Fruit fly (Drosophila melanogaster) whole organism, embryonic: ENCODE data around the gene CG32642.
A peak's percentile ranks its signal among the peaks of the same experiment; 100 is the strongest.

Source experiments
- BtbVII ChIP-seq: fragments of 200-800 bp; sonication (Bioruptor generic); optimal IDR thresholded peaks from 3 replicates; lab custom pipeline; 2017; ENCODE audit warnings: missing biosample characterization, mild to moderate bottlenecking, missing genetic modification characterization
- CG10979 ChIP-seq: fragments of 200-800 bp; sonication (Bioruptor generic); optimal IDR thresholded peaks from 2 replicates; lab custom pipeline; 2018; ENCODE audit warnings: missing biosample characterization, mild to moderate bottlenecking, missing genetic modification characterization, moderate library complexity
- CG11560 ChIP-seq: fragments of 200-800 bp; sonication (Bioruptor generic); IDR thresholded peaks from 3 replicates; pipeline ENCODE4 v1.3.6; 2022; ENCODE audit warnings: missing biosample characterization, missing genetic modification characterization
- CG12104 ChIP-seq: fragments of 200-800 bp; sonication (Bioruptor generic); optimal IDR thresholded peaks from 3 replicates; lab custom pipeline; 2016; ENCODE audit warnings: missing biosample characterization, missing genetic modification characterization
- CG17568 ChIP-seq: fragments of 200-800 bp; sonication (Bioruptor generic); optimal IDR thresholded peaks from 2 replicates; lab custom pipeline; 2018; ENCODE audit warnings: missing biosample characterization, mild to moderate bottlenecking, missing genetic modification characterization, moderate library complexity
- CG17612 ChIP-seq: fragments of 200-800 bp; sonication (Bioruptor generic); IDR thresholded peaks from 2 replicates; pipeline ENCODE4 v1.3.6; 2022; ENCODE audit warnings: missing biosample characterization, missing genetic modification characterization
- CG2199 ChIP-seq: fragments of 200-800 bp; sonication (Bioruptor generic); IDR thresholded peaks from 3 replicates; pipeline ENCODE4 v1.3.6; 2022; ENCODE audit warnings: missing biosample characterization, missing genetic modification characterization
- CG2202 ChIP-seq: fragments of 200-800 bp; sonication (Bioruptor generic); optimal IDR thresholded peaks from 2 replicates; lab custom pipeline; 2018; ENCODE audit warnings: missing biosample characterization, mild to moderate bottlenecking, missing genetic modification characterization
- CG2889 ChIP-seq: fragments of 200-800 bp; sonication (Bioruptor generic); IDR thresholded peaks from 3 replicates; pipeline ENCODE4 v1.3.6; 2022; ENCODE audit warnings: missing biosample characterization, missing genetic modification characterization
- CG31224 ChIP-seq: fragments of 200-800 bp; sonication (Bioruptor generic); IDR thresholded peaks from 2 replicates; pipeline ENCODE4 v1.3.6; 2022; ENCODE audit warnings: missing biosample characterization, missing genetic modification characterization
- CG4854 ChIP-seq: fragments of 200-800 bp; sonication (Bioruptor generic); optimal IDR thresholded peaks from 2 replicates; lab custom pipeline; 2016; ENCODE audit warnings: missing biosample characterization, missing genetic modification characterization, inconsistent platforms
- CG5953 ChIP-seq: fragments of 200-800 bp; sonication (Bioruptor generic); IDR thresholded peaks from 2 replicates; pipeline ENCODE4 v1.3.6; 2022; ENCODE audit warnings: missing biosample characterization, missing genetic modification characterization
- CG6791 ChIP-seq: fragments of 200-800 bp; sonication (Bioruptor generic); IDR thresholded peaks from 3 replicates; pipeline ENCODE4 v1.3.6; 2022; ENCODE audit warnings: missing biosample characterization, missing genetic modification characterization; ENCODE audit not compliant: partially characterized antibody
- CG6813 ChIP-seq: fragments of 200-800 bp; sonication (Bioruptor generic); optimal IDR thresholded peaks from 2 replicates; lab custom pipeline; 2017; ENCODE audit warnings: missing biosample characterization, missing genetic modification characterization, mild to moderate bottlenecking, moderate library complexity, missing genetic modification reagents
- CG7372 ChIP-seq: fragments of 200-800 bp; sonication (Bioruptor generic); IDR thresholded peaks from 2 replicates; pipeline ENCODE4 v1.3.6; 2022; ENCODE audit warnings: missing biosample characterization, missing genetic modification characterization
- CG8765 ChIP-seq: fragments of 200-800 bp; sonication (Bioruptor generic); IDR thresholded peaks from 2 replicates; pipeline ENCODE4 v1.3.6; 2022; ENCODE audit warnings: missing biosample characterization, missing genetic modification characterization
- CG9215 ChIP-seq: fragments of 200-800 bp; sonication (Bioruptor generic); IDR thresholded peaks from 2 replicates; pipeline ENCODE4 v1.3.6; 2022; ENCODE audit warnings: missing biosample characterization, missing genetic modification characterization
- CG9609 ChIP-seq: fragments of 200-800 bp; sonication (Bioruptor generic); optimal IDR thresholded peaks from 3 replicates; lab custom pipeline; 2016; ENCODE audit warnings: missing biosample characterization, missing genetic modification characterization
- CG9876 ChIP-seq: fragments of 200-800 bp; sonication (Bioruptor generic); optimal IDR thresholded peaks from 2 replicates; lab custom pipeline; 2016; ENCODE audit warnings: missing biosample characterization, missing genetic modification characterization
- CoRest ChIP-seq: fragments of 200-800 bp; sonication (Bioruptor generic); optimal IDR thresholded peaks from 3 replicates; lab custom pipeline; 2018; ENCODE audit warnings: missing biosample characterization, mild to moderate bottlenecking, missing genetic modification characterization, moderate library complexity
- Fer3 ChIP-seq: fragments of 200-800 bp; sonication (Bioruptor generic); optimal IDR thresholded peaks from 2 replicates; lab custom pipeline; 2018; ENCODE audit warnings: missing biosample characterization, mild to moderate bottlenecking, missing genetic modification characterization, moderate library complexity
- GATAe ChIP-seq: fragments of 200-800 bp; sonication (Bioruptor generic); conservative IDR thresholded peaks from 2 replicates; pipeline ENCODE4 v1.3.6; 2022; ENCODE audit warnings: missing biosample characterization, missing genetic modification characterization
- HmgD ChIP-seq: fragments of 200-800 bp; sonication (Bioruptor generic); optimal IDR thresholded peaks from 3 replicates; lab custom pipeline; 2016; ENCODE audit warnings: missing biosample characterization, missing genetic modification characterization
- Neu2 ChIP-seq: fragments of 200-800 bp; sonication (Bioruptor generic); optimal IDR thresholded peaks from 3 replicates; lab custom pipeline; 2016; ENCODE audit warnings: missing biosample characterization, missing genetic modification characterization, borderline replicate concordance
- Nf-YC ChIP-seq: fragments of 200-800 bp; optimal IDR thresholded peaks from 3 replicates; lab custom pipeline; 2019; ENCODE audit warnings: missing biosample characterization, mild to moderate bottlenecking, missing genetic modification characterization, moderate library complexity
- Ravus ChIP-seq: fragments of 200-800 bp; sonication (Bioruptor generic); IDR thresholded peaks from 2 replicates; pipeline ENCODE4 v1.3.6; 2022; ENCODE audit warnings: missing biosample characterization, missing genetic modification characterization
- Sry-β ChIP-seq: fragments of 200-800 bp; sonication (Bioruptor generic); optimal IDR thresholded peaks from 2 replicates; lab custom pipeline; 2018; ENCODE audit warnings: missing biosample characterization, mild to moderate bottlenecking, missing genetic modification characterization, moderate library complexity
- TFAM ChIP-seq: fragments of 200-800 bp; sonication (Bioruptor generic); optimal IDR thresholded peaks from 2 replicates; lab custom pipeline; 2017; ENCODE audit warnings: missing biosample characterization, missing genetic modification characterization, inconsistent platforms
- Taf1 ChIP-seq: fragments of 200-800 bp; sonication (Bioruptor generic); IDR thresholded peaks from 2 replicates; pipeline ENCODE4 v1.3.6; 2022; ENCODE audit warnings: missing biosample characterization, missing genetic modification characterization
- amos ChIP-seq: fragments of 200-800 bp; sonication (Bioruptor generic); IDR thresholded peaks from 2 replicates; pipeline ENCODE4 v1.3.6; 2022; ENCODE audit warnings: missing biosample characterization, missing genetic modification characterization; ENCODE audit not compliant: partially characterized antibody
- btn ChIP-seq: fragments of 200-800 bp; sonication (Bioruptor generic); optimal IDR thresholded peaks from 2 replicates; lab custom pipeline; 2016; ENCODE audit warnings: missing biosample characterization, missing genetic modification characterization
- cato ChIP-seq: fragments of 200-800 bp; sonication (Bioruptor generic); optimal IDR thresholded peaks from 2 replicates; lab custom pipeline; 2016; ENCODE audit warnings: missing biosample characterization, missing genetic modification characterization, borderline replicate concordance
- en ChIP-seq: fragments of 200-800 bp; sonication (Bioruptor generic); optimal IDR thresholded peaks from 2 replicates; lab custom pipeline; 2016; ENCODE audit warnings: missing biosample characterization, missing genetic modification characterization
- exex ChIP-seq: fragments of 200-800 bp; sonication (Bioruptor generic); optimal IDR thresholded peaks from 4 replicates; lab custom pipeline; 2018; ENCODE audit warnings: missing biosample characterization, mild to moderate bottlenecking, missing genetic modification characterization, moderate library complexity
- eyg ChIP-seq: fragments of 200-800 bp; sonication (Bioruptor generic); optimal IDR thresholded peaks from 3 replicates; lab custom pipeline; 2016; ENCODE audit warnings: missing biosample characterization, missing genetic modification characterization
- hbn ChIP-seq: fragments of 200-800 bp; sonication (Bioruptor generic); IDR thresholded peaks from 2 replicates; pipeline ENCODE4 v1.3.6; 2022; ENCODE audit warnings: missing biosample characterization, missing genetic modification characterization; ENCODE audit not compliant: partially characterized antibody
- jumu ChIP-seq: fragments of 200-800 bp; sonication (Bioruptor generic); optimal IDR thresholded peaks from 3 replicates; lab custom pipeline; 2016; ENCODE audit warnings: missing biosample characterization, missing genetic modification characterization
- knrl ChIP-seq: fragments of 200-800 bp; sonication (Bioruptor generic); IDR thresholded peaks from 3 replicates; pipeline ENCODE4 v1.3.6; 2022; ENCODE audit warnings: missing biosample characterization, missing genetic modification characterization; ENCODE audit not compliant: partially characterized antibody
- lmd ChIP-seq: fragments of 200-800 bp; sonication (Bioruptor generic); IDR thresholded peaks from 2 replicates; pipeline ENCODE4 v1.3.6; 2022; ENCODE audit warnings: missing biosample characterization, missing genetic modification characterization
- lola ChIP-seq, 3 experiments: fragments of >200 bp in 2 of 3; fragments of 200-800 bp in 1 of 3; sonication (Bioruptor generic) in 1 of 3; optimal IDR thresholded peaks; 2 replicates each; lab custom pipeline; 2017 to 2019; ENCODE audit warnings: missing biosample characterization in 3 of 3, missing genetic modification characterization in 3 of 3, mild to moderate bottlenecking in 1 of 3, moderate library complexity in 1 of 3
- nom ChIP-seq: fragments of 200-800 bp; sonication (Bioruptor generic); optimal IDR thresholded peaks from 2 replicates; lab custom pipeline; 2017; ENCODE audit warnings: missing biosample characterization, missing genetic modification characterization, mild to moderate bottlenecking, moderate library complexity, missing genetic modification reagents
- pho ChIP-seq: fragments of 200-800 bp; sonication (Bioruptor generic); optimal IDR thresholded peaks from 2 replicates; lab custom pipeline; 2016; ENCODE audit warnings: missing biosample characterization, missing genetic modification characterization
- schlank ChIP-seq: fragments of 200-800 bp; sonication (Bioruptor generic); optimal IDR thresholded peaks from 2 replicates; lab custom pipeline; 2018; ENCODE audit warnings: missing biosample characterization, mild to moderate bottlenecking, missing genetic modification characterization
- scrt ChIP-seq: fragments of 200-800 bp; sonication (Bioruptor generic); optimal IDR thresholded peaks from 2 replicates; lab custom pipeline; 2018; ENCODE audit warnings: missing biosample characterization, mild to moderate bottlenecking, missing genetic modification characterization, moderate library complexity
- sens ChIP-seq: fragments of 200-800 bp; sonication (Bioruptor generic); peaks from one replicate; lab custom pipeline; 2016; ENCODE audit warnings: missing biosample characterization, missing genetic modification characterization
- sim ChIP-seq: fragments of 200-800 bp; sonication (Bioruptor generic); IDR thresholded peaks from 2 replicates; pipeline ENCODE4 v1.3.6; 2022; ENCODE audit warnings: missing biosample characterization, missing genetic modification characterization
- sisA ChIP-seq: fragments of 200-800 bp; sonication (Bioruptor generic); IDR thresholded peaks from 2 replicates; pipeline ENCODE4 v1.3.6; 2022; ENCODE audit warnings: missing biosample characterization, missing genetic modification characterization
- tgo ChIP-seq: fragments of 200-800 bp; sonication (Bioruptor generic); IDR thresholded peaks from 3 replicates; pipeline ENCODE4 v1.3.6; 2022; ENCODE audit warnings: missing biosample characterization, missing genetic modification characterization
- zfh1 ChIP-seq: fragments of 200-800 bp; sonication (Bioruptor generic); IDR thresholded peaks from 3 replicates; pipeline ENCODE4 v1.3.6; 2022; ENCODE audit warnings: missing biosample characterization, missing genetic modification characterization

The CG32642 gene

DNA sequence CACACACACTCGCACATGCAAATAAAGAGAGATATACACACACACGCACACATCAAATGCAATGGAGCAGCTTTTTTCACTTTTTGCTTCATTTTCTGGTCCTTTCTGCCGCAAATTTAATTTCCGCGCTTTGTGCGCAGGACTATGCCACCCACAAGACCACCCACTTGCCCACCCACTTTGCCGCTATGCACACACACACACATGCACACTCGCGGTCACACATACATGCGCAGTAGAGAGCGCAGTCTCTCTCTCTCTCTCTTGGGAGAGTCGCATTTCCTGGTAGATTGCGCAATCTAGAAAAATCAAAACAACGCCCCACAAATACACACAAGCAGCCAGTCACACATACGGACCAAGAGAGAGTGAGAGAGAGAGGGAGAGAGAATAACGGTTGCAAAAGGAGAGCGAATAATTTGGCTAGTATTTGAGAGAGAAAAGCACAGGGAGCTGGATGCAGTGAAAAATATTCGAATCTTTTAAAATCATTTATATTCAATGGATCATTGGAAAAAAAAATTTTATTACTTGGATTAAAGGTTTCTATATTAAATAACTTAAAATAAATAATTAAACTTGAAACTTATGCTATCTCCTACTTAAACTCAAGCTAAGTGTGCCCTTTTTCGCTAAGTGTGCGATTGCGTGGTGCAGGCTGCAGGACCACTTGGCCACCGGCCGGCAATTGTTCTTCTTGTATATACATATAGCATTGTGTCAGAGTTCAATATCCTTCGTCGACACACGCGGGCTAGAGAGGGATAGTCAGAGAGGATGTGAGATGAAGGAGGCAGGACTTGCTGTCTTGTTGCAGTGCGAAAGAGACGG lies 33.4 kb upstream of the CG32642 start (continued):
- 0 out of 2 replicates have a peak, but pooled peaks have one; percentile 39 for TF ChIP-seq sim
- peak; percentile 38 for TF ChIP-seq BtbVII
- TF ChIP-seq CG2199: no peak; the same call in 2 of the 3 replicates
- TF ChIP-seq CG9876 (GFP tag; lab: Kevin White, UChicago): no peak
- no peak for TF ChIP-seq pho
- TF ChIP-seq Taf1 (GFP tag; lab: Robert Waterston, UW): no peak; the same call in 1 of the 2 replicates
- no peak for TF ChIP-seq CG31224 (GFP tag; lab: Robert Waterston, UW)
- TF ChIP-seq nom: no peak
- TF ChIP-seq CG6791: no peak
- no peak for TF ChIP-seq Neu2 (GFP tag; lab: Kevin White, UChicago)
- no peak for TF ChIP-seq jumu (GFP tag; lab: Kevin White, UChicago)
- no peak for TF ChIP-seq en (GFP tag; lab: Kevin White, UChicago)
- TF ChIP-seq amos (GFP tag; lab: Robert Waterston, UW): no peak
- TF ChIP-seq CG2889: 0 out of 3 replicates have a peak, but pooled peaks have one; percentile 26
- TF ChIP-seq CG17568 (GFP tag; lab: Kevin White, UChicago): no peak
- peak; percentile 75 for TF ChIP-seq CG10979 (tag; lab: Kevin White, UChicago)
- peak; percentile 66 for TF ChIP-seq CoRest
- TF ChIP-seq CG8765 (GFP tag; lab: Robert Waterston, UW): no peak
- TF ChIP-seq knrl: no peak
- peak; percentile 42; the same call in 1 of the 2 replicates for TF ChIP-seq CG9215 (GFP tag; lab: Robert Waterston, UW)
- peak; percentile 69; the same call in 1 of the 2 replicates for TF ChIP-seq sisA
- TF ChIP-seq Nf-YC (tag; lab: Kevin White, UChicago): peak; percentile 32
- no peak for TF ChIP-seq hbn (GFP tag; lab: Robert Waterston, UW)
- no peak for TF ChIP-seq CG9609
- peak in 1 of 3 experiments; percentile 38 for TF ChIP-seq lola (GFP tag; optimal IDR thresholded peaks at IDR 0.05; lab: Kevin White, UChicago)
- TF ChIP-seq btn (GFP tag; lab: Kevin White, UChicago): no peak
- peak; percentile 66 for TF ChIP-seq tgo
- no peak for TF ChIP-seq exex (tag; lab: Kevin White, UChicago)
- TF ChIP-seq CG2202: peak; percentile 68
- TF ChIP-seq scrt (GFP tag; lab: Kevin White, UChicago): peak; percentile 59
- TF ChIP-seq CG5953: peak; percentile 37; the same call in 1 of the 2 replicates
- TF ChIP-seq zfh1 (GFP tag; lab: Robert Waterston, UW): peak; percentile 67
- no peak for TF ChIP-seq schlank
- peak; percentile 25 for TF ChIP-seq Fer3 (tag; lab: Kevin White, UChicago)
- TF ChIP-seq Sry-β: no peak
- TF ChIP-seq Ravus (GFP tag; lab: Robert Waterston, UW): no peak
- TF ChIP-seq TFAM: no peak
- no peak for TF ChIP-seq GATAe
- TF ChIP-seq CG11560: no peak
- no peak for TF ChIP-seq cato
- TF ChIP-seq CG6813 (GFP tag; lab: Kevin White, UChicago): no peak
- TF ChIP-seq sens (GFP tag; lab: Kevin White, UChicago): peak; percentile 91
- peak; percentile 42; the same call in 1 of the 2 replicates for TF ChIP-seq lmd (GFP tag; lab: Robert Waterston, UW)
- TF ChIP-seq eyg (GFP tag; lab: Kevin White, UChicago): no peak
- TF ChIP-seq CG4854 (GFP tag; lab: Kevin White, UChicago): no peak
- no peak for TF ChIP-seq CG17612 (GFP tag; lab: Robert Waterston, UW)
- peak; percentile 24 for TF ChIP-seq CG12104 (GFP tag; lab: Kevin White, UChicago)
- TF ChIP-seq CG7372 (GFP tag; lab: Robert Waterston, UW): peak; percentile 62; the same call in 1 of the 2 replicates
- no peak for TF ChIP-seq HmgD (GFP tag; lab: Kevin White, UChicago)
